Fruit fly (Drosophila melanogaster): ENCODE measurements around the gene wls.

dm6 chr3L:11118627-11119395 lies 50.6 kb downstream of the wls start:
- TF ChIP-seq EcR (GFP tag; optimal IDR thresholded peaks at IDR 0.05): peak; percentile 29
- peak; percentile 64 for TF ChIP-seq CG13204 (GFP tag; optimal IDR thresholded peaks at IDR 0.05)

Measured in whole organism, pupa.